Worm (Caenorhabditis elegans) whole organism, L2 larva: ENCODE data around the gene C09B9.2.

Experiments used
- ama-1 ChIP-seq: fragments of 150-350 bp; optimal IDR thresholded peaks from 2 replicates; lab custom pipeline; 2018; ENCODE audit warnings: inconsistent platforms
- ceh-82 ChIP-seq: fragments of 150-350 bp; optimal IDR thresholded peaks from 2 replicates; lab custom pipeline; 2014; ENCODE audit warnings: missing biosample characterization, missing genetic modification characterization
- dmd-4 ChIP-seq: sonication (generic microtip); optimal IDR thresholded peaks from 2 replicates; lab custom pipeline; 2017; ENCODE audit warnings: missing biosample characterization, missing genetic modification characterization
- elt-1 ChIP-seq: fragments of 150-350 bp; optimal IDR thresholded peaks from 2 replicates; lab custom pipeline; 2014; ENCODE audit warnings: missing biosample characterization, missing genetic modification characterization
- lin-39 ChIP-seq: fragments of 150-350 bp; optimal IDR thresholded peaks from 2 replicates; lab custom pipeline; 2014; ENCODE audit warnings: missing biosample characterization, missing genetic modification reagents, missing genetic modification characterization
- lsy-2 ChIP-seq, 2 experiments: fragments of 150-350 bp in 1 of 2; sonication (generic microtip) in 1 of 2; optimal IDR thresholded peaks; 2 replicates each; lab custom pipeline; 2014 to 2017; ENCODE audit warnings: missing biosample characterization in 2 of 2, missing genetic modification characterization in 2 of 2
- unc-62 ChIP-seq: fragments of 150-350 bp; optimal IDR thresholded peaks from 2 replicates; lab custom pipeline; 2014; ENCODE audit warnings: missing biosample characterization, missing genetic modification reagents, missing genetic modification characterization

ce11 chrIV:5073836-5074235 is 44.7 kb downstream of the C09B9.2 start:
- TF ChIP-seq dmd-4 (no peak), unc-62 (GFP tag; lab: Kevin White, UChicago) (no peak), lin-39 (no peak), lsy-2 (tag; optimal IDR thresholded peaks at IDR 0.05; lab: Kevin White, UChicago) (no peak), ceh-82 (no peak), elt-1 (tag; lab: Kevin White, UChicago) (no peak), ama-1 (lab: Kevin White, UChicago) (no peak)
